Worm (Caenorhabditis elegans) whole organism, young adult: Measurements from ENCODE around the gene M176.5.

Experiments used
- Y56A3A.18 ChIP-seq: fragments of 200-800 bp; sonication (Bioruptor generic); IDR thresholded peaks from 2 replicates; pipeline ENCODE4 v1.3.6; 2022; ENCODE audit warnings: missing genetic modification reagents, missing genetic modification characterization, missing compliant biosample characterization
- aptf-2 ChIP-seq: fragments of 200-800 bp; sonication (Bioruptor generic); conservative IDR thresholded peaks from 2 replicates; pipeline ENCODE4 v1.3.6; 2022; ENCODE audit warnings: missing genetic modification reagents, missing genetic modification characterization, missing compliant biosample characterization
- lin-40 ChIP-seq: sonication (generic microtip); optimal IDR thresholded peaks from 2 replicates; lab custom pipeline; 2016; ENCODE audit warnings: missing genetic modification characterization, mild to moderate bottlenecking, missing compliant biosample characterization, missing genotype, missing genetic modification reagents
- nhr-80 ChIP-seq: sonication (generic microtip); optimal IDR thresholded peaks from 2 replicates; lab custom pipeline; 2016; ENCODE audit warnings: missing genetic modification characterization, missing compliant biosample characterization
- rec-8 ChIP-seq, 2 experiments: sonication (generic microtip); optimal IDR thresholded peaks; 2 replicates each; lab custom pipeline; 2016; ENCODE audit warnings: mild to moderate bottlenecking in 2 of 2, missing genetic modification characterization in 2 of 2, missing genetic modification reagents in 2 of 2, missing genotype in 2 of 2, missing biosample characterization in 1 of 2, missing compliant biosample characterization in 1 of 2, moderate library complexity in 1 of 2
- tlf-1 ChIP-seq: fragments of 200-800 bp; sonication (Bioruptor generic); optimal IDR thresholded peaks from 2 replicates; lab custom pipeline; 2018; ENCODE audit warnings: mild to moderate bottlenecking, missing genetic modification characterization, missing compliant biosample characterization
- unc-62 ChIP-seq: fragments of 150-350 bp; optimal IDR thresholded peaks from 2 replicates; lab custom pipeline; 2014; ENCODE audit warnings: missing biosample characterization, missing genetic modification reagents, missing genetic modification characterization

ce11 chrII:9447965-9448364, 20.4 kb upstream of the M176.5 start, which contains the start of gene chil-18:
- TF ChIP-seq unc-62 (GFP tag; lab: Kevin White, UChicago), result no peak
- no peak for TF ChIP-seq aptf-2
- no peak for TF ChIP-seq nhr-80
- no peak for TF ChIP-seq Y56A3A.18 (GFP tag; lab: Robert Waterston, UW)
- TF ChIP-seq rec-8 (tag; optimal IDR thresholded peaks at IDR 0.05; lab: Kevin White, UChicago), result no peak
- TF ChIP-seq tlf-1 (GFP tag; lab: Kevin White, UChicago), result no peak
- TF ChIP-seq lin-40 (tag; lab: Kevin White, UChicago), result no peak
